Fruit fly (Drosophila melanogaster) whole organism, wandering third instar larva: ENCODE results near the gene CG11911.
A peak's percentile ranks its signal among the peaks of the same experiment; 100 is the strongest.

Experiments used
- Abd-B ChIP-seq: fragments of >200 bp; optimal IDR thresholded peaks from 2 replicates; lab custom pipeline; 2017; ENCODE audit warnings: missing biosample characterization, missing genetic modification characterization
- CG32264 ChIP-seq: fragments of 200-800 bp; sonication (Bioruptor generic); optimal IDR thresholded peaks from 2 replicates; lab custom pipeline; 2016; ENCODE audit warnings: missing biosample characterization, missing genetic modification characterization
- CG9705 ChIP-seq: fragments of 200-800 bp; sonication (Bioruptor generic); optimal IDR thresholded peaks from 2 replicates; lab custom pipeline; 2018; ENCODE audit warnings: missing biosample characterization, mild to moderate bottlenecking, missing genetic modification characterization
- CrebA ChIP-seq: fragments of 200-800 bp; sonication (Bioruptor generic); optimal IDR thresholded peaks from 2 replicates; lab custom pipeline; 2016; ENCODE audit warnings: missing biosample characterization, mild to moderate bottlenecking, missing genetic modification characterization, borderline replicate concordance
- Dfd ChIP-seq: fragments of >200 bp; optimal IDR thresholded peaks from 2 replicates; lab custom pipeline; 2017; ENCODE audit warnings: missing biosample characterization, missing genetic modification characterization
- Dif ChIP-seq: fragments of 200-275, 200-300 bp; sonication (Bioruptor generic); optimal IDR thresholded peaks from 2 replicates; lab custom pipeline; 2018; ENCODE audit warnings: missing biosample characterization, missing genetic modification characterization; ENCODE audit not compliant: partially characterized antibody
- GATAd ChIP-seq: sonication (Bioruptor generic); optimal IDR thresholded peaks from 2 replicates; lab custom pipeline; 2016; ENCODE audit warnings: missing biosample characterization, missing genetic modification characterization
- HLH106 ChIP-seq: fragments of 200-800 bp; optimal IDR thresholded peaks from 3 replicates; lab custom pipeline; 2019; ENCODE audit warnings: missing biosample characterization, mild to moderate bottlenecking, missing genetic modification characterization, moderate library complexity
- Hnf4 ChIP-seq: fragments of 200-800 bp; sonication (Bioruptor generic); optimal IDR thresholded peaks from 2 replicates; lab custom pipeline; 2016; ENCODE audit warnings: missing biosample characterization, mild to moderate bottlenecking, missing genetic modification characterization
- Hr78 ChIP-seq: fragments of >200 bp; optimal IDR thresholded peaks from 2 replicates; lab custom pipeline; 2017; ENCODE audit warnings: missing biosample characterization, missing genetic modification characterization
- Hr83 ChIP-seq: fragments of 200-300 bp; sonication (Bioruptor generic); optimal IDR thresholded peaks from 2 replicates; lab custom pipeline; 2016; ENCODE audit warnings: missing biosample characterization, mild to moderate bottlenecking, missing genetic modification characterization, moderate library complexity; ENCODE audit not compliant: poor library complexity, severe bottlenecking
- Jra ChIP-seq: sonication (Bioruptor generic); optimal IDR thresholded peaks from 2 replicates; lab custom pipeline; 2016; ENCODE audit warnings: missing biosample characterization, missing genetic modification characterization
- Mio ChIP-seq: sonication (Bioruptor generic); optimal IDR thresholded peaks from 2 replicates; lab custom pipeline; 2016; ENCODE audit warnings: missing biosample characterization, missing genetic modification characterization
- Myc ChIP-seq: fragments of >200 bp; optimal IDR thresholded peaks from 2 replicates; lab custom pipeline; 2017
- N ChIP-seq: fragments of >200 bp; optimal IDR thresholded peaks from 2 replicates; lab custom pipeline; 2018; ENCODE audit warnings: missing biosample characterization, missing external identifiers, missing genetic modification characterization
- OdsH ChIP-seq: fragments of 200-800 bp; sonication (Bioruptor generic); optimal IDR thresholded peaks from 2 replicates; lab custom pipeline; 2016; ENCODE audit warnings: missing biosample characterization, mild to moderate bottlenecking, missing genetic modification characterization
- Rel ChIP-seq, 2 experiments: fragments of 200-800 bp; sonication (Bioruptor generic) in 1 of 2; optimal IDR thresholded peaks; 2 replicates in 1 of 2; 3 replicates in 1 of 2; lab custom pipeline; 2016 to 2019; ENCODE audit warnings: mild to moderate bottlenecking in 2 of 2, missing biosample characterization in 2 of 2, missing genetic modification characterization in 2 of 2, moderate library complexity in 1 of 2
- Sp1 ChIP-seq: fragments of 200-800 bp; sonication (Bioruptor generic); optimal IDR thresholded peaks from 3 replicates; lab custom pipeline; 2019; ENCODE audit warnings: missing biosample characterization, mild to moderate bottlenecking, missing genetic modification characterization, moderate library complexity
- br ChIP-seq: fragments of 200-800 bp; sonication (Bioruptor generic); optimal IDR thresholded peaks from 2 replicates; lab custom pipeline; 2016; ENCODE audit warnings: missing biosample characterization, missing genetic modification characterization
- brk ChIP-seq: fragments of 200-800 bp; sonication (Bioruptor generic); optimal IDR thresholded peaks from 2 replicates; lab custom pipeline; 2016; ENCODE audit warnings: missing biosample characterization, mild to moderate bottlenecking, missing genetic modification characterization
- dmrt93B ChIP-seq: fragments of 200-800 bp; sonication (Bioruptor generic); optimal IDR thresholded peaks from 2 replicates; lab custom pipeline; 2018; ENCODE audit warnings: missing biosample characterization, mild to moderate bottlenecking, missing genetic modification characterization
- dsf ChIP-seq: sonication (Bioruptor generic); optimal IDR thresholded peaks from 2 replicates; lab custom pipeline; 2016; ENCODE audit warnings: missing biosample characterization, missing genetic modification characterization, borderline replicate concordance
- ey ChIP-seq: fragments of 200-800 bp; sonication (Bioruptor generic); optimal IDR thresholded peaks from 2 replicates; lab custom pipeline; 2016; ENCODE audit warnings: missing biosample characterization, missing genetic modification characterization
- foxo ChIP-seq, 2 experiments: fragments of 200-800 bp; sonication (Bioruptor generic); optimal IDR thresholded peaks; 2 replicates in 1 of 2; 3 replicates in 1 of 2; lab custom pipeline; 2016 to 2017; ENCODE audit warnings: missing biosample characterization in 2 of 2, missing genetic modification characterization in 2 of 2
- fru ChIP-seq: fragments of 200-800 bp; sonication (Bioruptor generic); optimal IDR thresholded peaks from 3 replicates; lab custom pipeline; 2016; ENCODE audit warnings: missing biosample characterization, mild to moderate bottlenecking, missing genetic modification characterization
- h ChIP-seq: fragments of 200-800 bp; sonication (Bioruptor generic); optimal IDR thresholded peaks from 3 replicates; lab custom pipeline; 2016; ENCODE audit warnings: missing biosample characterization, mild to moderate bottlenecking, missing genetic modification characterization
- jim ChIP-seq: fragments of 175-275, 200-325 bp; sonication (Bioruptor generic); optimal IDR thresholded peaks from 2 replicates; lab custom pipeline; 2016; ENCODE audit warnings: missing biosample characterization, mild to moderate bottlenecking, missing genetic modification characterization
- lola ChIP-seq: fragments of >200 bp; optimal IDR thresholded peaks from 2 replicates; lab custom pipeline; 2017; ENCODE audit warnings: missing biosample characterization, missing genetic modification characterization
- pan ChIP-seq: fragments of >200 bp; optimal IDR thresholded peaks from 2 replicates; lab custom pipeline; 2017
- psq ChIP-seq: fragments of 200-800 bp; sonication (Bioruptor generic); optimal IDR thresholded peaks from 3 replicates; lab custom pipeline; 2017; ENCODE audit warnings: missing biosample characterization, mild to moderate bottlenecking, missing genetic modification characterization, moderate library complexity
- rgr ChIP-seq: fragments of 200-800 bp; sonication (Bioruptor generic); optimal IDR thresholded peaks from 3 replicates; lab custom pipeline; 2016; ENCODE audit warnings: missing biosample characterization, mild to moderate bottlenecking, missing genetic modification characterization
- sage ChIP-seq: fragments of 200-800 bp; sonication (Bioruptor generic); optimal IDR thresholded peaks from 2 replicates; lab custom pipeline; 2016; ENCODE audit warnings: missing biosample characterization, mild to moderate bottlenecking, missing genetic modification characterization
- sv ChIP-seq: fragments of 200-800 bp; sonication (Bioruptor generic); optimal IDR thresholded peaks from 3 replicates; lab custom pipeline; 2016; ENCODE audit warnings: missing biosample characterization, missing genetic modification characterization
- tai ChIP-seq: sonication (Bioruptor generic); optimal IDR thresholded peaks from 2 replicates; lab custom pipeline; 2016; ENCODE audit warnings: missing biosample characterization, missing genetic modification characterization
- usp ChIP-seq: fragments of >200 bp; optimal IDR thresholded peaks from 2 replicates; lab custom pipeline; 2017; ENCODE audit warnings: missing biosample characterization, missing genetic modification characterization
- woc ChIP-seq: sonication (Bioruptor generic); optimal IDR thresholded peaks from 2 replicates; lab custom pipeline; 2016; ENCODE audit warnings: missing biosample characterization, mild to moderate bottlenecking, missing genetic modification characterization

Gene CG11911

dm6 chr2L:309177-309576 is 11.9 kb downstream of the CG11911 start:
- TF ChIP-seq pan (peak; percentile 39), Hr78 (GFP tag; lab: Kevin White, UChicago) (no peak), br (GFP tag; lab: Kevin White, UChicago) (no peak), woc (GFP tag; lab: Kevin White, UChicago) (peak; percentile 15), ey (GFP tag; lab: Kevin White, UChicago) (no peak), Rel (GFP tag; optimal IDR thresholded peaks at IDR 0.05; lab: Kevin White, UChicago) (no peak), Rel (tag; optimal IDR thresholded peaks at IDR 0.05; lab: Kevin White, UChicago) (no peak), Mio (GFP tag; lab: Kevin White, UChicago) (no peak)

dm6 chr2L:308194-308706 is 12.8 kb downstream of the CG11911 start:
- TF ChIP-seq br (GFP tag; lab: Kevin White, UChicago) (no peak), dmrt93B (no peak), Sp1 (GFP tag; lab: Kevin White, UChicago) (no peak), rgr (GFP tag; lab: Kevin White, UChicago) (no peak), jim (GFP tag; lab: Kevin White, UChicago) (no peak), Hr83 (GFP tag; lab: Kevin White, UChicago) (no peak), CG9705 (no peak)

- TF ChIP-seq Hnf4 (GFP tag; lab: Kevin White, UChicago) (no peak), br (GFP tag; lab: Kevin White, UChicago) (no peak), jim (GFP tag; lab: Kevin White, UChicago) (no peak), Dif (GFP tag; lab: Kevin White, UChicago) (no peak), CG32264 (GFP tag; lab: Kevin White, UChicago) (no peak)
Measured at dm6 chr2L:307129-307528, 13.9 kb downstream of the CG11911 start.

- TF ChIP-seq brk (GFP tag; lab: Kevin White, UChicago) (no peak), jim (GFP tag; lab: Kevin White, UChicago) (no peak), foxo (GFP tag; optimal IDR thresholded peaks at IDR 0.05; lab: Kevin White, UChicago) (no peak), h (GFP tag; lab: Kevin White, UChicago) (no peak), rgr (GFP tag; lab: Kevin White, UChicago) (no peak), woc (GFP tag; lab: Kevin White, UChicago) (no peak), Dfd (GFP tag; lab: Kevin White, UChicago) (no peak), psq (GFP tag; lab: Kevin White, UChicago) (no peak), ey (GFP tag; lab: Kevin White, UChicago) (no peak), Rel (GFP tag; optimal IDR thresholded peaks at IDR 0.05; lab: Kevin White, UChicago) (no peak), Rel (tag; optimal IDR thresholded peaks at IDR 0.05; lab: Kevin White, UChicago) (no peak), Hr83 (GFP tag; lab: Kevin White, UChicago) (no peak), HLH106 (tag; lab: Kevin White, UChicago) (no peak), Myc (lab: Kevin White, UChicago) (no peak), dmrt93B (no peak), Sp1 (GFP tag; lab: Kevin White, UChicago) (no peak), lola (GFP tag; lab: Kevin White, UChicago) (no peak), CG32264 (GFP tag; lab: Kevin White, UChicago) (no peak), OdsH (no peak), N (no peak)
Measured at dm6 chr2L:306188-306927, 14.7 kb downstream of the CG11911 start.

dm6 chr2L:305646-306045 is 15.4 kb downstream of the CG11911 start, which contains the start of gene Plc21C:
Gene Plc21C, plus strand, starts transcription at chr2L:305935.
- peak; percentile 50 for TF ChIP-seq ey (GFP tag; lab: Kevin White, UChicago)
- no peak for TF ChIP-seq brk (GFP tag; lab: Kevin White, UChicago)
- TF ChIP-seq pan, result no peak
- no peak for TF ChIP-seq GATAd (GFP tag; lab: Kevin White, UChicago)
- no peak for TF ChIP-seq dmrt93B
- TF ChIP-seq Mio (GFP tag; lab: Kevin White, UChicago), result no peak
- TF ChIP-seq sv (GFP tag; lab: Kevin White, UChicago), result peak; percentile 41
- TF ChIP-seq usp (GFP tag; lab: Kevin White, UChicago), result no peak
- no peak for TF ChIP-seq Jra (GFP tag; lab: Kevin White, UChicago)
- no peak for TF ChIP-seq Dfd (GFP tag; lab: Kevin White, UChicago)
- TF ChIP-seq sage (GFP tag; lab: Kevin White, UChicago), result no peak
- TF ChIP-seq CG9705, result peak; percentile 18
- TF ChIP-seq fru, result peak; percentile 52
- TF ChIP-seq Hnf4 (GFP tag; lab: Kevin White, UChicago), result peak; percentile 51
- TF ChIP-seq dsf, result no peak
- peak in 1 of 2 experiments; percentile 51 for TF ChIP-seq foxo (GFP tag; optimal IDR thresholded peaks at IDR 0.05; lab: Kevin White, UChicago)
- TF ChIP-seq lola (GFP tag; lab: Kevin White, UChicago), result no peak
- TF ChIP-seq HLH106 (tag; lab: Kevin White, UChicago), result peak; percentile 60
- no peak for TF ChIP-seq CrebA (GFP tag; lab: Kevin White, UChicago)
- no peak for TF ChIP-seq Hr83 (GFP tag; lab: Kevin White, UChicago)
- TF ChIP-seq CG32264 (GFP tag; lab: Kevin White, UChicago), result no peak
- no peak for TF ChIP-seq Abd-B (GFP tag; lab: Kevin White, UChicago)
- TF ChIP-seq tai (GFP tag; lab: Kevin White, UChicago), result peak; percentile 42
- no peak for TF ChIP-seq Hr78 (GFP tag; lab: Kevin White, UChicago)
- peak; percentile 42 for TF ChIP-seq br (GFP tag; lab: Kevin White, UChicago)
